Worm (Caenorhabditis elegans): ENCODE results near the gene C09E10.3.

C09E10.3 gene

DNA sequence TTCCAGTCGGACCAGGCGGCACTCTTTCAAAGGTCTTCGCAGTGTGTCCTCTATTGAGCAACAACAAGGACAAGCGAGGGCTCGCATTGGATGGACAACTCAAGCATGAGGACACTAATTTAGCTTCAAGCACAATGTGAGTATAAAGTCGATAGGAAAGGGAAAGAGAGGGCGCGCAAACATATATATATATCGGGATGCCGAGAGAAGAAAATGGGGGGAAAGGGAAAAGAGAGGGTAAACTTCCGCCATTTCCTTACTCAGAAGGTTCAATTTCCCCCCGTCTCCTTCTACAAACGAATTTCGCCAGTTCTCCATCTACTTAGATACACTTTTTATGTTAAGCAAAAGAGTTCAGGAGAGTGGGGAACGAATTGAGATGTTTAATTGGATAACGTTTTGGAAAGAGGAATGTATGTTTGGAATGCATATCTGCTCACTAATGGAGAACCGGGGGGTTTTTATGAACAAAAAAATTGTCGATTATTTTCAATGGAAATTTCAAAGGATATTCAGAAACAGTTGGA, 38.6 kb downstream of the C09E10.3 start (continued):
- no peak for TF ChIP-seq fos-1 (tag; optimal IDR thresholded peaks at IDR 0.05)
- no peak for TF ChIP-seq nhr-28 (tag; optimal IDR thresholded peaks at IDR 0.05)
- no peak for TF ChIP-seq unc-30 (tag; optimal IDR thresholded peaks at IDR 0.05)
- TF ChIP-seq swsn-7 (tag; optimal IDR thresholded peaks at IDR 0.05), result no peak
- no peak for TF ChIP-seq aly-2 (tag; optimal IDR thresholded peaks at IDR 0.05)
- TF ChIP-seq tbx-2 (tag; optimal IDR thresholded peaks at IDR 0.05), result peak; percentile 2

DNA sequence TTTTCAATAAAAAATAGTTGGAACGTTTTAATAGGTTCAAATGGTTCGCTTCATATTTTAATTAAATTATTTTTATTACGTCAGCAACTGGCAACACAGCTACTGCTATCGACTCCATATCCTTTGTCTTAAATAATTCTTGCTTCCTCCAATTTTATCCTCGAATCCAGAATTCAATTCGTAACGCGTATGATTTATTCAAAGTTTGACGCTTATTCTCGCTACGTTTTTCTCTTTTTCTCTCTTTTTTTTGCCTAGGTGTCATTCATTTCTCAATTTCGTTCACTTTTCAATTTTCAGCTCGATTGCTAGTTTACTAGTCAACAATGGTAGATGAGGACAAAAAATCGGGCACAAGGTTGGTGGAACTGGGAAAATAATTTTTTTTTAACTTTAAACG, 40.7 kb downstream of the C09E10.3 start, which contains the start of gene arr-1:
TSS of gene arr-1 (plus strand) at position 301 of the 400 bp plus-strand sequence.
- TF ChIP-seq nhr-84 (tag; optimal IDR thresholded peaks at IDR 0.05) (no peak), unc-86 (tag; optimal IDR thresholded peaks at IDR 0.05) (no peak), nhr-28 (tag; optimal IDR thresholded peaks at IDR 0.05) (no peak), lin-13 (GFP tag; optimal IDR thresholded peaks at IDR 0.05) (no peak), grh-1 (GFP tag; IDR thresholded peaks at IDR 0.05) (no peak), lir-3 (tag; optimal IDR thresholded peaks at IDR 0.05; ENCODE audit: poor library complexity) (no peak), ceh-82 (tag; optimal IDR thresholded peaks at IDR 0.05) (no peak), unc-98 (GFP tag; IDR thresholded peaks at IDR 0.05) (no peak), C04F5.9 (tag; optimal IDR thresholded peaks at IDR 0.05) (no peak), nhr-71 (tag; optimal IDR thresholded peaks at IDR 0.05) (no peak)

DNA sequence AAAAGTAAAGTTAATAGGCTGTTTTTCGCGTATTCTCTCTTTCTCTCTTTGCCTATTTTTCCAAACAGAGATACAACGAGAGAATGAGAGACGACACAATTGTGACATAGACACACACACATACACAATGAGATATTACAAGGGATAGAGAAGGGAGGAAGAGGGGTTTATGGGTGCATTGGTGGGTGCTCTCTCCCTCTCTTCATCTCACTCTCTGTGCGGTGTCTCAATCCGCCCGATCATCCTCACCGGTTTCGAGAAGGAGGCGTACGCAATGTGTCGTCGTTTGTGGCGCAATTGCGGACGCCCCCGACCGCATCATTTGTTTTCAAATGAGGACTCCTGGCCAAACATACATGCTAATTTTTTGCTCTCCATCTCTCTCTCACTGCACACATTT, 41.7 kb downstream of the C09E10.3 start:
- TF ChIP-seq alr-1 (tag; optimal IDR thresholded peaks at IDR 0.05; ENCODE audit: borderline replicate concordance) (no peak), mef-2 (tag; optimal IDR thresholded peaks at IDR 0.05) (no peak), C34B4.2 (tag; optimal IDR thresholded peaks at IDR 0.05) (no peak), ceh-88 (GFP tag; IDR thresholded peaks at IDR 0.05) (peak; percentile 43; the same call in 1 of the 2 replicates), vab-15 (tag; optimal IDR thresholded peaks at IDR 0.05) (peak; percentile 31), egl-13 (tag; optimal IDR thresholded peaks at IDR 0.05) (peak; percentile 85), lin-39 (tag; optimal IDR thresholded peaks at IDR 0.05) (peak; percentile 52), hlh-17 (GFP tag; optimal IDR thresholded peaks at IDR 0.05; ENCODE audit: borderline replicate concordance) (no peak), lir-3 (tag; optimal IDR thresholded peaks at IDR 0.05; ENCODE audit: poor library complexity) (peak; percentile 80), sup-37 (GFP tag; optimal IDR thresholded peaks at IDR 0.05) (peak; percentile 28), mdl-1 (tag; optimal IDR thresholded peaks at IDR 0.05) (peak; percentile 25 to 69), hlh-4 (tag; optimal IDR thresholded peaks at IDR 0.05) (no peak), nhr-237 (tag; optimal IDR thresholded peaks at IDR 0.05) (peak; percentile 79), dsc-1 (tag; optimal IDR thresholded peaks at IDR 0.05) (peak; percentile 92), nhr-20 (tag; optimal IDR thresholded peaks at IDR 0.05) (peak; percentile 93), tbx-2 (tag; optimal IDR thresholded peaks at IDR 0.05) (peak; percentile 96), lin-15B (tag; optimal IDR thresholded peaks at IDR 0.05) (peak; percentile 14), ztf-11 (tag; optimal IDR thresholded peaks at IDR 0.05) (peak in 1 of 2 experiments; percentile 73), jun-1 (tag; optimal IDR thresholded peaks at IDR 0.05) (peak; percentile 83), nhr-12 (tag; optimal IDR thresholded peaks at IDR 0.05) (no peak), ceh-8 (GFP tag; optimal IDR thresholded peaks at IDR 0.05) (peak; percentile 86), xbp-1 (tag; optimal IDR thresholded peaks at IDR 0.05) (peak; percentile 89), nhr-76 (tag; optimal IDR thresholded peaks at IDR 0.05) (peak; percentile 60), unc-30 (tag; optimal IDR thresholded peaks at IDR 0.05) (peak; percentile 69), lsy-2 (tag; optimal IDR thresholded peaks at IDR 0.05) (peak; percentile 80 to 92), C16A3.4 (tag; optimal IDR thresholded peaks at IDR 0.05) (peak; percentile 96), pax-3 (tag; optimal IDR thresholded peaks at IDR 0.05) (peak; percentile 64), pqm-1 (tag; optimal IDR thresholded peaks at IDR 0.05) (no peak), egl-27 (tag; optimal IDR thresholded peaks at IDR 0.05) (peak; percentile 75 to 76), unc-86 (tag; optimal IDR thresholded peaks at IDR 0.05) (peak; percentile 94), mab-9 (GFP tag; IDR thresholded peaks at IDR 0.05) (peak; percentile 81), Y116A8C.19 (tag; optimal IDR thresholded peaks at IDR 0.05; ENCODE audit: borderline replicate concordance) (no peak), tlp-1 (tag; optimal IDR thresholded peaks at IDR 0.05) (no peak), pag-3 (tag; optimal IDR thresholded peaks at IDR 0.05; ENCODE audit: borderline replicate concordance, insufficient read depth) (no peak), mep-1 (tag; optimal IDR thresholded peaks at IDR 0.05) (peak; percentile 92), fkh-4 (tag; optimal IDR thresholded peaks at IDR 0.05; ENCODE audit: borderline replicate concordance) (peak; percentile 16), dpl-1 (GFP tag; optimal IDR thresholded peaks at IDR 0.05) (peak; percentile 61 to 72 (median 62))
